Fruit fly (Drosophila melanogaster) whole organism, embryonic: Measurements from ENCODE around the gene Usp10.

Source experiments
- BEAF-32 ChIP-seq: fragments of 200-800 bp; sonication (Bioruptor generic); optimal IDR thresholded peaks from 3 replicates; lab custom pipeline; 2017; ENCODE audit warnings: missing biosample characterization, missing genetic modification characterization, mild to moderate bottlenecking, moderate library complexity, missing genetic modification reagents
- Bgb ChIP-seq: fragments of 200-800 bp; sonication (Bioruptor generic); IDR thresholded peaks from 2 replicates; pipeline ENCODE4 v1.3.6; 2022; ENCODE audit warnings: missing biosample characterization, missing genetic modification characterization; ENCODE audit not compliant: partially characterized antibody
- CG11456 ChIP-seq: fragments of 200-800 bp; sonication (Bioruptor generic); IDR thresholded peaks from 3 replicates; pipeline ENCODE4 v1.3.6; 2022; ENCODE audit warnings: missing biosample characterization, missing genetic modification characterization
- CG11560 ChIP-seq: fragments of 200-800 bp; sonication (Bioruptor generic); IDR thresholded peaks from 3 replicates; pipeline ENCODE4 v1.3.6; 2022; ENCODE audit warnings: missing biosample characterization, missing genetic modification characterization
- CG13296 ChIP-seq: fragments of 200-800 bp; sonication (Bioruptor generic); optimal IDR thresholded peaks from 3 replicates; lab custom pipeline; 2018; ENCODE audit warnings: missing biosample characterization, mild to moderate bottlenecking, missing genetic modification characterization
- CG13624 ChIP-seq: fragments of 200-800 bp; sonication (Bioruptor generic); optimal IDR thresholded peaks from 2 replicates; lab custom pipeline; 2016; ENCODE audit warnings: missing biosample characterization, missing genetic modification characterization
- CG14014 ChIP-seq: fragments of 200-800 bp; sonication (Bioruptor generic); IDR thresholded peaks from 2 replicates; pipeline ENCODE4 v1.3.6; 2022; ENCODE audit warnings: missing biosample characterization, missing genetic modification characterization
- CG14441 ChIP-seq: fragments of 200-800 bp; sonication (Bioruptor generic); IDR thresholded peaks from 2 replicates; pipeline ENCODE4 v1.3.6; 2022; ENCODE audit warnings: missing biosample characterization, missing genetic modification characterization
- CG14667 ChIP-seq: fragments of 200-800 bp; sonication (Bioruptor generic); IDR thresholded peaks from 2 replicates; pipeline ENCODE4 v1.3.6; 2022; ENCODE audit warnings: missing biosample characterization, missing genetic modification characterization
- CG14710 ChIP-seq: fragments of 200-800 bp; sonication (Bioruptor generic); optimal IDR thresholded peaks from 3 replicates; lab custom pipeline; 2019; ENCODE audit warnings: missing biosample characterization, mild to moderate bottlenecking, missing genetic modification characterization, moderate library complexity
- CG1603 ChIP-seq: fragments of 200-800 bp; sonication (Bioruptor generic); optimal IDR thresholded peaks from 2 replicates; lab custom pipeline; 2019; ENCODE audit warnings: missing biosample characterization, mild to moderate bottlenecking, missing genetic modification characterization, moderate library complexity
- CG16813 ChIP-seq: fragments of 200-800 bp; sonication (Bioruptor generic); IDR thresholded peaks from 3 replicates; pipeline ENCODE4 v1.3.6; 2022; ENCODE audit warnings: missing biosample characterization, missing genetic modification characterization; ENCODE audit not compliant: partially characterized antibody
- CG2129 ChIP-seq: fragments of 200-800 bp; sonication (Bioruptor generic); IDR thresholded peaks from 2 replicates; pipeline ENCODE4 v1.3.6; 2022; ENCODE audit warnings: missing biosample characterization, missing genetic modification characterization; ENCODE audit not compliant: partially characterized antibody
- CG6175 ChIP-seq: fragments of 200-800 bp; sonication (Bioruptor generic); IDR thresholded peaks from 3 replicates; pipeline ENCODE4 v1.3.6; 2022; ENCODE audit warnings: missing biosample characterization, missing genetic modification characterization
- CG6791 ChIP-seq: fragments of 200-800 bp; sonication (Bioruptor generic); IDR thresholded peaks from 3 replicates; pipeline ENCODE4 v1.3.6; 2022; ENCODE audit warnings: missing biosample characterization, missing genetic modification characterization; ENCODE audit not compliant: partially characterized antibody
- D19B ChIP-seq: fragments of 200-800 bp; sonication (Bioruptor generic); optimal IDR thresholded peaks from 2 replicates; lab custom pipeline; 2017; ENCODE audit warnings: missing biosample characterization, mild to moderate bottlenecking, missing genetic modification characterization
- Dip2 ChIP-seq: fragments of 200-800 bp; sonication (Bioruptor generic); IDR thresholded peaks from 2 replicates; pipeline ENCODE4 v1.3.6; 2022; ENCODE audit warnings: missing biosample characterization, missing genetic modification characterization
- Dll ChIP-seq: fragments of 200-800 bp; sonication (Bioruptor generic); IDR thresholded peaks from 4 replicates; pipeline ENCODE4 v1.3.6; 2022; ENCODE audit warnings: missing biosample characterization, missing genetic modification characterization; ENCODE audit not compliant: partially characterized antibody
- Dref ChIP-seq: fragments of 200-800 bp; sonication (Bioruptor generic); IDR thresholded peaks from 2 replicates; pipeline ENCODE4 v1.3.6; 2022; ENCODE audit warnings: missing biosample characterization, missing genetic modification characterization
- Drgx ChIP-seq: fragments of 200-800 bp; sonication (Bioruptor generic); IDR thresholded peaks from 2 replicates; pipeline ENCODE4 v1.3.6; 2022; ENCODE audit warnings: missing biosample characterization, missing genetic modification characterization
- Kr ChIP-seq: fragments of 200-800 bp; sonication (Bioruptor generic); optimal IDR thresholded peaks from 2 replicates; lab custom pipeline; 2017; ENCODE audit warnings: missing biosample characterization, mild to moderate bottlenecking, missing genetic modification characterization
- Med ChIP-seq: fragments of 200-800 bp; sonication (Bioruptor generic); peaks from one replicate; lab custom pipeline; 2016; ENCODE audit warnings: missing biosample characterization, missing genetic modification characterization, mild to moderate bottlenecking, inconsistent platforms, moderate library complexity
- Poxn ChIP-seq: fragments of 200-800 bp; sonication (Bioruptor generic); IDR thresholded peaks from 2 replicates; pipeline ENCODE4 v1.3.6; 2022; ENCODE audit warnings: missing biosample characterization, missing genetic modification characterization
- Scr ChIP-seq: fragments of 200-800 bp; sonication (Bioruptor generic); IDR thresholded peaks from 2 replicates; pipeline ENCODE4 v1.3.6; 2022; ENCODE audit warnings: missing biosample characterization, missing genetic modification characterization; ENCODE audit not compliant: partially characterized antibody
- Side ChIP-seq: fragments of 200-800 bp; sonication (Bioruptor generic); optimal IDR thresholded peaks from 2 replicates; lab custom pipeline; 2016; ENCODE audit warnings: missing biosample characterization, missing genetic modification characterization
- Sry-β ChIP-seq: fragments of 200-800 bp; sonication (Bioruptor generic); optimal IDR thresholded peaks from 2 replicates; lab custom pipeline; 2018; ENCODE audit warnings: missing biosample characterization, mild to moderate bottlenecking, missing genetic modification characterization, moderate library complexity
- Sry-δ ChIP-seq: fragments of 200-800 bp; sonication (Bioruptor generic); optimal IDR thresholded peaks from 2 replicates; lab custom pipeline; 2016; ENCODE audit warnings: missing biosample characterization, missing genetic modification characterization
- Taf1 ChIP-seq: fragments of 200-800 bp; sonication (Bioruptor generic); IDR thresholded peaks from 2 replicates; pipeline ENCODE4 v1.3.6; 2022; ENCODE audit warnings: missing biosample characterization, missing genetic modification characterization
- al ChIP-seq: fragments of 200-800 bp; sonication (Bioruptor generic); IDR thresholded peaks from 2 replicates; pipeline ENCODE4 v1.3.6; 2022; ENCODE audit warnings: missing biosample characterization, missing genetic modification characterization
- bcd ChIP-seq: fragments of 200-800 bp; sonication (Bioruptor generic); optimal IDR thresholded peaks from 2 replicates; lab custom pipeline; 2017; ENCODE audit warnings: missing biosample characterization, mild to moderate bottlenecking, missing genetic modification characterization
- croc ChIP-seq: fragments of 200-800 bp; sonication (Bioruptor generic); conservative IDR thresholded peaks from 3 replicates; pipeline ENCODE4 v1.3.6; 2022; ENCODE audit warnings: missing biosample characterization, missing genetic modification characterization
- en ChIP-seq: fragments of 200-800 bp; sonication (Bioruptor generic); optimal IDR thresholded peaks from 2 replicates; lab custom pipeline; 2016; ENCODE audit warnings: missing biosample characterization, missing genetic modification characterization
- exex ChIP-seq: fragments of 200-800 bp; sonication (Bioruptor generic); optimal IDR thresholded peaks from 4 replicates; lab custom pipeline; 2018; ENCODE audit warnings: missing biosample characterization, mild to moderate bottlenecking, missing genetic modification characterization, moderate library complexity
- hbn ChIP-seq: fragments of 200-800 bp; sonication (Bioruptor generic); IDR thresholded peaks from 2 replicates; pipeline ENCODE4 v1.3.6; 2022; ENCODE audit warnings: missing biosample characterization, missing genetic modification characterization; ENCODE audit not compliant: partially characterized antibody
- her ChIP-seq: fragments of 200-800 bp; sonication (Bioruptor generic); optimal IDR thresholded peaks from 2 replicates; lab custom pipeline; 2016; ENCODE audit warnings: missing biosample characterization, missing genetic modification characterization
- inv ChIP-seq: fragments of 200-800 bp; sonication (Bioruptor generic); IDR thresholded peaks from 2 replicates; pipeline ENCODE4 v1.3.6; 2022; ENCODE audit warnings: missing biosample characterization, missing genetic modification characterization; ENCODE audit not compliant: partially characterized antibody
- ken ChIP-seq: fragments of 200-800 bp; sonication (Bioruptor generic); IDR thresholded peaks from 3 replicates; pipeline ENCODE4 v1.3.6; 2022; ENCODE audit warnings: missing biosample characterization, missing genetic modification characterization
- lbe ChIP-seq: fragments of 200-800 bp; sonication (Bioruptor generic); optimal IDR thresholded peaks from 2 replicates; lab custom pipeline; 2016; ENCODE audit warnings: missing biosample characterization, mild to moderate bottlenecking, missing genetic modification characterization
- nom ChIP-seq: fragments of 200-800 bp; sonication (Bioruptor generic); optimal IDR thresholded peaks from 2 replicates; lab custom pipeline; 2017; ENCODE audit warnings: missing biosample characterization, missing genetic modification characterization, mild to moderate bottlenecking, moderate library complexity, missing genetic modification reagents
- onecut ChIP-seq: fragments of 200-800 bp; sonication (Bioruptor generic); IDR thresholded peaks from 2 replicates; pipeline ENCODE4 v1.3.6; 2022; ENCODE audit warnings: missing biosample characterization, missing genetic modification characterization
- phol ChIP-seq: fragments of 200-800 bp; sonication (Bioruptor generic); optimal IDR thresholded peaks from 3 replicates; lab custom pipeline; 2018; ENCODE audit warnings: missing biosample characterization, mild to moderate bottlenecking, missing genetic modification characterization, moderate library complexity
- pita ChIP-seq: fragments of 200-800 bp; sonication (Bioruptor generic); optimal IDR thresholded peaks from 2 replicates; lab custom pipeline; 2017; ENCODE audit warnings: missing biosample characterization, mild to moderate bottlenecking, missing genetic modification characterization
- run ChIP-seq: fragments of 200-800 bp; sonication (Bioruptor generic); optimal IDR thresholded peaks from 3 replicates; lab custom pipeline; 2018; ENCODE audit warnings: missing biosample characterization, mild to moderate bottlenecking, missing genetic modification characterization
- sim ChIP-seq: fragments of 200-800 bp; sonication (Bioruptor generic); IDR thresholded peaks from 2 replicates; pipeline ENCODE4 v1.3.6; 2022; ENCODE audit warnings: missing biosample characterization, missing genetic modification characterization
- sima ChIP-seq: fragments of 200-800 bp; sonication (Bioruptor generic); optimal IDR thresholded peaks from 2 replicates; lab custom pipeline; 2016; ENCODE audit warnings: missing biosample characterization, missing genetic modification characterization
- stwl ChIP-seq: fragments of 200-800 bp; sonication (Bioruptor generic); optimal IDR thresholded peaks from 3 replicates; lab custom pipeline; 2018; ENCODE audit warnings: missing biosample characterization, mild to moderate bottlenecking, missing genetic modification characterization, moderate library complexity
- trem ChIP-seq: fragments of 200-800 bp; optimal IDR thresholded peaks from 3 replicates; lab custom pipeline; 2019; ENCODE audit warnings: missing biosample characterization, mild to moderate bottlenecking, missing genetic modification characterization, moderate library complexity
- unc-4 ChIP-seq: fragments of 200-800 bp; sonication (Bioruptor generic); IDR thresholded peaks from 2 replicates; pipeline ENCODE4 v1.3.6; 2022; ENCODE audit warnings: missing biosample characterization, missing genetic modification characterization; ENCODE audit not compliant: partially characterized antibody
- vvl ChIP-seq: fragments of 200-800 bp; sonication (Bioruptor generic); IDR thresholded peaks from 2 replicates; pipeline ENCODE4 v1.3.6; 2022; ENCODE audit warnings: missing biosample characterization, missing genetic modification characterization

Gene Usp10

dm6 chr3L:835455-836034 is 36.2 kb upstream of the Usp10 start, which contains the start of gene CG42554 (continued):
- TF ChIP-seq CG2129 (GFP tag; lab: Robert Waterston, UW): peak; percentile 30; the same call in 1 of the 2 replicates
- TF ChIP-seq CG6791: peak; percentile 33; the same call in 1 of the 3 replicates
- TF ChIP-seq Poxn (GFP tag; lab: Robert Waterston, UW): no peak
- no peak for TF ChIP-seq exex (tag; lab: Kevin White, UChicago)
- peak; percentile 8 for TF ChIP-seq phol
- no peak for TF ChIP-seq al
- peak; percentile 67 for TF ChIP-seq Dll (GFP tag; lab: Robert Waterston, UW)
- peak; percentile 20 for TF ChIP-seq CG1603
- TF ChIP-seq Scr: peak; percentile 62
- TF ChIP-seq Med (GFP tag; lab: Kevin White, UChicago): peak; percentile 11
- TF ChIP-seq Dref (GFP tag; lab: Robert Waterston, UW): peak; percentile 82
- TF ChIP-seq hbn: peak; percentile 52; the same call in 1 of the 2 replicates
- no peak for TF ChIP-seq CG6175 (GFP tag; lab: Robert Waterston, UW)
- peak; percentile 51; the same call in 2 of the 3 replicates for TF ChIP-seq CG16813 (GFP tag; lab: Robert Waterston, UW)
- TF ChIP-seq lbe (GFP tag; lab: Kevin White, UChicago): peak; percentile 2
- peak; percentile 63 for TF ChIP-seq trem
- TF ChIP-seq CG13624 (GFP tag; lab: Kevin White, UChicago): peak; percentile 60
- TF ChIP-seq Taf1: no peak
- TF ChIP-seq Bgb (GFP tag; lab: Robert Waterston, UW): peak; percentile 58; the same call in 1 of the 2 replicates
- 0 out of 2 replicates have a peak, but pooled peaks have one; percentile 15 for TF ChIP-seq inv (GFP tag; lab: Robert Waterston, UW)
- TF ChIP-seq vvl (GFP tag; lab: Robert Waterston, UW): no peak
- TF ChIP-seq unc-4: peak; percentile 68
- TF ChIP-seq BEAF-32 (GFP tag; lab: Kevin White, UChicago): peak; percentile 64
- no peak for TF ChIP-seq Drgx (GFP tag; lab: Robert Waterston, UW)
- TF ChIP-seq onecut (GFP tag; lab: Robert Waterston, UW): no peak
- TF ChIP-seq stwl (tag; lab: Kevin White, UChicago): peak; percentile 32
- TF ChIP-seq Sry-δ (GFP tag; lab: Kevin White, UChicago): peak; percentile 37
- TF ChIP-seq D19B (GFP tag; lab: Kevin White, UChicago): no peak
- peak; percentile 44 for TF ChIP-seq CG14710 (tag; lab: Kevin White, UChicago)
- TF ChIP-seq, all 482 proteins: peak for 39

dm6 chr3L:837552-838187 is 34.0 kb upstream of the Usp10 start, which contains the start of the genes CG13901 and CG13887:
TSS of gene CG13901 (minus strand) at chr3L:837821.
TSS of gene CG13887 (plus strand) at chr3L:837861.
- peak; percentile 82 for TF ChIP-seq en
- no peak for TF ChIP-seq Kr
- TF ChIP-seq CG14441: peak; percentile 92
- peak; percentile 74 for TF ChIP-seq CG14667 (GFP tag; lab: Robert Waterston, UW)
- TF ChIP-seq trem: peak; percentile 100
- TF ChIP-seq CG11456 (GFP tag; lab: Robert Waterston, UW): peak; percentile 88
- TF ChIP-seq Dip2 (GFP tag; lab: Robert Waterston, UW): no peak
- peak; percentile 7 for TF ChIP-seq sima (GFP tag; lab: Kevin White, UChicago)
- TF ChIP-seq CG14014 (GFP tag; lab: Robert Waterston, UW): peak; percentile 92
- peak; percentile 86 for TF ChIP-seq CG13296 (GFP tag; lab: Kevin White, UChicago)
- peak; percentile 67 for TF ChIP-seq run
- TF ChIP-seq nom (GFP tag; lab: Kevin White, UChicago): peak; percentile 83
- peak; percentile 80 for TF ChIP-seq CG11560 (tag; lab: Robert Waterston, UW)
- peak; percentile 86 for TF ChIP-seq Sry-β (GFP tag; lab: Kevin White, UChicago)
- peak; percentile 87 for TF ChIP-seq ken (GFP tag; lab: Robert Waterston, UW)
- no peak; the same call in 1 of the 2 replicates for TF ChIP-seq sim
- peak; percentile 76 for TF ChIP-seq her (GFP tag; lab: Kevin White, UChicago)
- TF ChIP-seq pita (GFP tag; lab: Kevin White, UChicago): no peak
- TF ChIP-seq bcd (GFP tag; lab: Kevin White, UChicago): peak; percentile 90
- TF ChIP-seq croc (GFP tag; lab: Robert Waterston, UW): peak; percentile 81
- peak; percentile 94 for TF ChIP-seq vvl (GFP tag; lab: Robert Waterston, UW)
- peak; percentile 92 for TF ChIP-seq Side
